Worm (Caenorhabditis elegans): ENCODE measurements around the gene D1054.9.

The D1054.9 gene

DNA sequence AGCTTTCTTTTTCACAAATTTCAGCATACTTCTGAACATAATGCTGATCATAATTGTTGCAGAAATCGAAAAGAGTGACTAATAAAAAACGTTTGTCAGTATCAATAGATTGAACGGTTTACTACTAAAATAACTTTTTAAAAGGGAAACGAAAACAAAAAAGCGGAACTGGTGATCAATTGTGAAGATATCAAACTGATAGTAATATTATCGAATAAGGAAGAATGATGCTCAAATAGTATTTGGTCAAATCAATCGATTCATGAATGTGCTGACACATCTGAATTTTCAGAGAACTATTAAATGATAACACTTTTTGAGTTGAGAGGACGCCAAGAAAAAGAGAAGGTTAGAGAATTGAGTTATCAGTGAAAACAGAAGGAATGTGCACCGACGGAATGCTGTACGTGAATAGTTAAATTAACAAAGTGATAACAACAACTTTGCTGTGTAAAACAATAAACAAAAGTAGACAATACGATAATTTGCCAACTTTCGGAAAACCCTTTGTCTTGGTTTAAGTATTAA is 14.3 kb downstream of the D1054.9 start, which contains the start of gene D1054.5:
Gene D1054.5, minus strand, starts transcription at position 51 of the 528 bp plus-strand sequence.
- peak; percentile 78 for TF ChIP-seq nhr-80 (tag; optimal IDR thresholded peaks at IDR 0.05)
- no peak for TF ChIP-seq hsf-1 (GFP tag; IDR thresholded peaks at IDR 0.05)

DNA sequence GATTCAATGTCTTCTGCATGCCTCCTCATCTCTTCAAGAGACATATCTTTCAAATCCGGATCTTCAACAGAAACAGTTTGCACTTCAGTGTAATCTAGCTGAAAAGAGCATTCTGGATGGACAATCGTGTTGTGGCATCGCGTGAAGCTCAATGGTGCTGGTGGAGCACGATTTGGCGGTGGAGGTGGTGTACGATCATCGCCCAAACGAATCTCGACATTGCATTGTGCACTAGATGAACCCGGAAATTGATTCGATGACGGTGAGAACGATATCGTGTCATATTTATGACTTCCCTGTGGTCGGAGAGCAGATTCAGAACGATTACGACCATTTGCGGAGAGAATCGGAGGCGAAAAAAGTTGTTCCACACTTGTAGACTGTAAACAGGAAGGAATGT is 17.6 kb downstream of the D1054.9 start:
- TF ChIP-seq ekl-4 (GFP tag; IDR thresholded peaks at IDR 0.05): no peak
- no peak for TF ChIP-seq athp-1 (tag; optimal IDR thresholded peaks at IDR 0.05)
- no peak for TF ChIP-seq lag-1 (GFP tag; IDR thresholded peaks at IDR 0.05)
- no peak for TF ChIP-seq ccch-3 (GFP tag; optimal IDR thresholded peaks at IDR 0.05)
- no peak for TF ChIP-seq efl-1 (GFP tag; optimal IDR thresholded peaks at IDR 0.05)

DNA sequence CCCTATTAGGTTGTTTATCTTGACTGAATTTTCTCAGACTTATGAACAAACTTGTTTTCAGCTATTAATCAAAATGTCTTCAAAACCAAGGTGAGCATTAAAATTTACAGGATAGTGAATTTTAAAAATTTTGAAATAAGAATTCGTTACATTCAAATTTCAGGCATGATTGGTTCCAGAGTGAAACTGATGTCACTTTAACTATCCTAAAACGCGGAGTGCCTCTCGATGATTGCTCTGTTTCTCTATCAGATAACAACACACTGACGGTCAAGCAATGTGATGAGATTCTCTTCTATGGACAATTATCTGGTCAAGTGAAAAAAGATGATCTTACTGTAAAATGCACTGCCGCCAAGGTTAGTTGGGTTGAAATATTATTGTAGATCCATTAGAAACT is 19.5 kb downstream of the D1054.9 start, which contains the start of gene D1054.3:
Gene D1054.3, plus strand, starts transcription at position 62 of the 400 bp plus-strand sequence.
- TF ChIP-seq ztf-26 (tag; optimal IDR thresholded peaks at IDR 0.05): no peak
- TF ChIP-seq die-1 (tag; optimal IDR thresholded peaks at IDR 0.05): no peak
- no peak for TF ChIP-seq dpl-1 (GFP tag; optimal IDR thresholded peaks at IDR 0.05)
- no peak for TF ChIP-seq ceh-27 (GFP tag; optimal IDR thresholded peaks at IDR 0.05)
- TF ChIP-seq nfyb-1 (GFP tag; IDR thresholded peaks at IDR 0.05): 0 out of 2 replicates have a peak, but pooled peaks have one; percentile 41
- TF ChIP-seq repo-1 (tag; optimal IDR thresholded peaks at IDR 0.05): no peak
- TF ChIP-seq dpff-1 (tag; optimal IDR thresholded peaks at IDR 0.05): no peak
- TF ChIP-seq sptf-2 (GFP tag; optimal IDR thresholded peaks at IDR 0.05): no peak
- TF ChIP-seq lsl-1 (GFP tag; optimal IDR thresholded peaks at IDR 0.05): no peak
- TF ChIP-seq hmg-20 (GFP tag; IDR thresholded peaks at IDR 0.05): no peak
- peak; percentile 20 for TF ChIP-seq hrde-1 (tag; optimal IDR thresholded peaks at IDR 0.05; ENCODE audit: borderline replicate concordance)
- no peak for TF ChIP-seq him-1 (tag; optimal IDR thresholded peaks at IDR 0.05)
- no peak for TF ChIP-seq unc-62 (GFP tag; optimal IDR thresholded peaks at IDR 0.05)
- TF ChIP-seq F33H1.4 (GFP tag; IDR thresholded peaks at IDR 0.05): no peak
- no peak for TF ChIP-seq ztf-6 (GFP tag; IDR thresholded peaks at IDR 0.05)
- TF ChIP-seq let-607 (tag; optimal IDR thresholded peaks at IDR 0.05): no peak
- no peak for TF ChIP-seq madf-10 (tag; optimal IDR thresholded peaks at IDR 0.05)
- no peak for TF ChIP-seq tbx-9 (tag; optimal IDR thresholded peaks at IDR 0.05; ENCODE audit: borderline replicate concordance)
- no peak for TF ChIP-seq aptf-2 (GFP tag; conservative IDR thresholded peaks at IDR 0.05)
- peak; percentile 5 for TF ChIP-seq lin-54 (GFP tag; optimal IDR thresholded peaks at IDR 0.05)
- TF ChIP-seq F52B5.7 (tag; optimal IDR thresholded peaks at IDR 0.05): no peak
- no peak for TF ChIP-seq lin-40 (tag; optimal IDR thresholded peaks at IDR 0.05)
- TF ChIP-seq egl-18 (GFP tag; IDR thresholded peaks at IDR 0.05): no peak
- TF ChIP-seq hlh-26 (GFP tag; conservative IDR thresholded peaks at IDR 0.05): no peak
- TF ChIP-seq lsy-27 (tag; optimal IDR thresholded peaks at IDR 0.05; ENCODE audit: borderline replicate concordance, insufficient read depth): no peak
- TF ChIP-seq ceh-91 (GFP tag; IDR thresholded peaks at IDR 0.05): no peak
- TF ChIP-seq T07F8.4 (tag; optimal IDR thresholded peaks at IDR 0.05): no peak
- no peak for TF ChIP-seq nhr-90 (tag; optimal IDR thresholded peaks at IDR 0.05)
- TF ChIP-seq ekl-4 (GFP tag; IDR thresholded peaks at IDR 0.05): peak; percentile 50; the same call in 1 of the 2 replicates
- no peak for TF ChIP-seq lir-1 (GFP tag; conservative IDR thresholded peaks at IDR 0.05)
- peak; percentile 51; the same call in 1 of the 2 replicates for TF ChIP-seq hsf-1 (GFP tag; IDR thresholded peaks at IDR 0.05)
- TF ChIP-seq C06A6.2 (GFP tag; conservative IDR thresholded peaks at IDR 0.05): no peak
- no peak for TF ChIP-seq cebp-1 (GFP tag; IDR thresholded peaks at IDR 0.05)
- no peak for TF ChIP-seq cebp-1 (tag; optimal IDR thresholded peaks at IDR 0.05)
- no peak for TF ChIP-seq xnd-1 (tag; optimal IDR thresholded peaks at IDR 0.05)
- TF ChIP-seq B0019.2 (GFP tag; conservative IDR thresholded peaks at IDR 0.05): no peak
- no peak for TF ChIP-seq cebp-2 (GFP tag; IDR thresholded peaks at IDR 0.05)
- TF ChIP-seq Y53G8AR.9 (GFP tag; conservative IDR thresholded peaks at IDR 0.05): 0 out of 2 replicates have a peak, but pooled peaks have one; percentile 63
- no peak for TF ChIP-seq mes-4 (tag; optimal IDR thresholded peaks at IDR 0.05)
- no peak for TF ChIP-seq ceh-100 (GFP tag; IDR thresholded peaks at IDR 0.05)

All from whole organism, young adult.